Fruit fly (Drosophila melanogaster) whole organism, embryonic: Measurements from ENCODE around the gene CG31495.

Experiments used
- Atf3 ChIP-seq: fragments of 200-800 bp; sonication (Bioruptor generic); optimal IDR thresholded peaks from 3 replicates; lab custom pipeline; 2016; ENCODE audit warnings: missing biosample characterization, missing genetic modification characterization
- Blimp-1 ChIP-seq: fragments of 200-800 bp; sonication (Bioruptor generic); optimal IDR thresholded peaks from 3 replicates; lab custom pipeline; 2018; ENCODE audit warnings: missing biosample characterization, missing genetic modification characterization, mild to moderate bottlenecking, moderate library complexity, missing genetic modification reagents
- CG1024 ChIP-seq: fragments of 200-800 bp; sonication (Bioruptor generic); IDR thresholded peaks from 2 replicates; pipeline ENCODE4 v1.3.6; 2022; ENCODE audit warnings: missing biosample characterization, missing genetic modification characterization
- CG10267 ChIP-seq: fragments of 200-800 bp; sonication (Bioruptor generic); optimal IDR thresholded peaks from 2 replicates; lab custom pipeline; 2018; ENCODE audit warnings: missing biosample characterization, mild to moderate bottlenecking, missing genetic modification characterization, moderate library complexity
- CG10274 ChIP-seq: fragments of 200-800 bp; sonication (Bioruptor generic); optimal IDR thresholded peaks from 3 replicates; lab custom pipeline; 2017; ENCODE audit warnings: missing biosample characterization, mild to moderate bottlenecking, missing genetic modification characterization
- CG10431 ChIP-seq: fragments of 200-800 bp; sonication (Bioruptor generic); optimal IDR thresholded peaks from 3 replicates; lab custom pipeline; 2018; ENCODE audit warnings: missing biosample characterization, mild to moderate bottlenecking, missing genetic modification characterization
- CG10654 ChIP-seq: fragments of 200-800 bp; sonication (Bioruptor generic); optimal IDR thresholded peaks from 2 replicates; lab custom pipeline; 2016; ENCODE audit warnings: missing biosample characterization, missing genetic modification characterization
- CG11456 ChIP-seq: fragments of 200-800 bp; sonication (Bioruptor generic); IDR thresholded peaks from 3 replicates; pipeline ENCODE4 v1.3.6; 2022; ENCODE audit warnings: missing biosample characterization, missing genetic modification characterization
- CG13296 ChIP-seq: fragments of 200-800 bp; sonication (Bioruptor generic); optimal IDR thresholded peaks from 3 replicates; lab custom pipeline; 2018; ENCODE audit warnings: missing biosample characterization, mild to moderate bottlenecking, missing genetic modification characterization
- CG15601 ChIP-seq: fragments of 200-800 bp; sonication (Bioruptor generic); optimal IDR thresholded peaks from 3 replicates; lab custom pipeline; 2019; ENCODE audit warnings: missing biosample characterization, mild to moderate bottlenecking, missing genetic modification characterization, moderate library complexity
- CG16863 ChIP-seq: fragments of 200-800 bp; sonication (Bioruptor generic); optimal IDR thresholded peaks from 3 replicates; lab custom pipeline; 2016; ENCODE audit warnings: missing biosample characterization, missing genetic modification characterization
- CG17186 ChIP-seq: fragments of 200-800 bp; sonication (Bioruptor generic); optimal IDR thresholded peaks from 3 replicates; lab custom pipeline; 2017; ENCODE audit warnings: missing biosample characterization, missing genetic modification reagents, missing genetic modification characterization
- CG30431 ChIP-seq: fragments of 200-800 bp; sonication (Bioruptor generic); optimal IDR thresholded peaks from 2 replicates; lab custom pipeline; 2017; ENCODE audit warnings: missing biosample characterization, missing genetic modification characterization
- CG42726 ChIP-seq: fragments of 200-800 bp; sonication (Bioruptor generic); IDR thresholded peaks from 2 replicates; pipeline ENCODE4 v1.3.6; 2022; ENCODE audit warnings: missing biosample characterization, missing genetic modification characterization; ENCODE audit not compliant: partially characterized antibody
- CG6813 ChIP-seq: fragments of 200-800 bp; sonication (Bioruptor generic); optimal IDR thresholded peaks from 2 replicates; lab custom pipeline; 2017; ENCODE audit warnings: missing biosample characterization, missing genetic modification characterization, mild to moderate bottlenecking, moderate library complexity, missing genetic modification reagents
- CG6854 ChIP-seq: fragments of 200-800 bp; sonication (Bioruptor generic); optimal IDR thresholded peaks from 3 replicates; lab custom pipeline; 2017; ENCODE audit warnings: missing biosample characterization, mild to moderate bottlenecking, missing genetic modification characterization
- CG7839 ChIP-seq: fragments of 200-800 bp; sonication (Bioruptor generic); optimal IDR thresholded peaks from 3 replicates; lab custom pipeline; 2018; ENCODE audit warnings: missing biosample characterization, mild to moderate bottlenecking, missing genetic modification characterization, moderate library complexity
- CG7928 ChIP-seq: fragments of 200-800 bp; sonication (Bioruptor generic); optimal IDR thresholded peaks from 2 replicates; lab custom pipeline; 2017; ENCODE audit warnings: missing biosample characterization, mild to moderate bottlenecking, missing genetic modification characterization
- CG8281 ChIP-seq: fragments of 200-800 bp; sonication (Bioruptor generic); optimal IDR thresholded peaks from 2 replicates; lab custom pipeline; 2018; ENCODE audit warnings: missing biosample characterization, mild to moderate bottlenecking, missing genetic modification characterization, moderate library complexity
- CG9437 ChIP-seq: fragments of 200-800 bp; sonication (Bioruptor generic); optimal IDR thresholded peaks from 2 replicates; lab custom pipeline; 2018; ENCODE audit warnings: missing biosample characterization, mild to moderate bottlenecking, missing genetic modification characterization
- D19A ChIP-seq: fragments of 200-800 bp; optimal IDR thresholded peaks from 3 replicates; lab custom pipeline; 2019; ENCODE audit warnings: missing biosample characterization, mild to moderate bottlenecking, missing genetic modification characterization, moderate library complexity
- HLH4C ChIP-seq: fragments of 200-800 bp; sonication (Bioruptor generic); IDR thresholded peaks from 3 replicates; pipeline ENCODE4 v1.3.6; 2022; ENCODE audit warnings: missing biosample characterization, missing genetic modification characterization; ENCODE audit not compliant: partially characterized antibody
- HLHmδ ChIP-seq: fragments of 200-800 bp; sonication (Bioruptor generic); optimal IDR thresholded peaks from 2 replicates; lab custom pipeline; 2018; ENCODE audit warnings: missing biosample characterization, mild to moderate bottlenecking, missing genetic modification characterization, moderate library complexity
- MTF-1 ChIP-seq: fragments of 200-800 bp; sonication (Bioruptor generic); optimal IDR thresholded peaks from 2 replicates; lab custom pipeline; 2018; ENCODE audit warnings: missing biosample characterization, mild to moderate bottlenecking, missing genetic modification characterization, borderline replicate concordance
- Med ChIP-seq: fragments of 200-800 bp; sonication (Bioruptor generic); peaks from one replicate; lab custom pipeline; 2016; ENCODE audit warnings: missing biosample characterization, missing genetic modification characterization, mild to moderate bottlenecking, inconsistent platforms, moderate library complexity
- Mes4 ChIP-seq: fragments of 200-800 bp; sonication (Bioruptor generic); optimal IDR thresholded peaks from 2 replicates; lab custom pipeline; 2016; ENCODE audit warnings: missing biosample characterization, missing genetic modification characterization
- Nf-YC ChIP-seq: fragments of 200-800 bp; optimal IDR thresholded peaks from 3 replicates; lab custom pipeline; 2019; ENCODE audit warnings: missing biosample characterization, mild to moderate bottlenecking, missing genetic modification characterization, moderate library complexity
- Oli ChIP-seq: fragments of 200-800 bp; sonication (Bioruptor generic); optimal IDR thresholded peaks from 2 replicates; lab custom pipeline; 2018; ENCODE audit warnings: missing biosample characterization, mild to moderate bottlenecking, missing genetic modification characterization, moderate library complexity
- Pdp1 ChIP-seq, 2 experiments: fragments of 200-800 bp; sonication (Bioruptor generic); optimal IDR thresholded peaks; 3 replicates each; lab custom pipeline; 2016; ENCODE audit warnings: missing biosample characterization in 2 of 2, missing genetic modification characterization in 2 of 2, mild to moderate bottlenecking in 1 of 2, moderate library complexity in 1 of 2
- Poxn ChIP-seq: fragments of 200-800 bp; sonication (Bioruptor generic); IDR thresholded peaks from 2 replicates; pipeline ENCODE4 v1.3.6; 2022; ENCODE audit warnings: missing biosample characterization, missing genetic modification characterization
- Spps ChIP-seq: fragments of 200-800 bp; sonication (Bioruptor generic); optimal IDR thresholded peaks from 2 replicates; lab custom pipeline; 2018; ENCODE audit warnings: missing biosample characterization, mild to moderate bottlenecking, missing genetic modification characterization
- bcd ChIP-seq: fragments of 200-800 bp; sonication (Bioruptor generic); optimal IDR thresholded peaks from 2 replicates; lab custom pipeline; 2017; ENCODE audit warnings: missing biosample characterization, mild to moderate bottlenecking, missing genetic modification characterization
- cg ChIP-seq: fragments of 200-800 bp; sonication (Bioruptor generic); optimal IDR thresholded peaks from 3 replicates; lab custom pipeline; 2019; ENCODE audit warnings: missing biosample characterization, mild to moderate bottlenecking, missing genetic modification characterization, moderate library complexity
- chinmo ChIP-seq: fragments of 200-800 bp; sonication (Bioruptor generic); IDR thresholded peaks from 4 replicates; pipeline ENCODE4 v1.3.6; 2022; ENCODE audit warnings: missing biosample characterization, missing genetic modification characterization; ENCODE audit not compliant: partially characterized antibody
- da ChIP-seq: fragments of 200-800 bp; sonication (Bioruptor generic); optimal IDR thresholded peaks from 2 replicates; lab custom pipeline; 2016; ENCODE audit warnings: missing biosample characterization, missing genetic modification characterization
- dati ChIP-seq: fragments of 200-800 bp; sonication (Bioruptor generic); IDR thresholded peaks from 2 replicates; pipeline ENCODE4 v1.3.6; 2022; ENCODE audit warnings: missing biosample characterization, missing genetic modification characterization
- dimm ChIP-seq: fragments of 200-800 bp; sonication (Bioruptor generic); IDR thresholded peaks from 2 replicates; pipeline ENCODE4 v1.3.6; 2022; ENCODE audit warnings: missing biosample characterization, missing genetic modification characterization
- insv ChIP-seq, 2 experiments: fragments of 200-800 bp; sonication (Bioruptor generic); optimal IDR thresholded peaks; 3 replicates each; lab custom pipeline; 2016 to 2018; ENCODE audit warnings: missing biosample characterization in 2 of 2, missing genetic modification characterization in 2 of 2
- lilli ChIP-seq: fragments of 200-800 bp; sonication (Bioruptor generic); optimal IDR thresholded peaks from 3 replicates; lab custom pipeline; 2016; ENCODE audit warnings: missing biosample characterization, missing genetic modification characterization
- mld ChIP-seq: fragments of 200-800 bp; sonication (Bioruptor generic); IDR thresholded peaks from 3 replicates; pipeline ENCODE4 v1.3.6; 2022; ENCODE audit warnings: missing biosample characterization, missing genetic modification characterization; ENCODE audit not compliant: partially characterized antibody
- odd ChIP-seq: fragments of 200-800 bp; sonication (Bioruptor generic); optimal IDR thresholded peaks from 2 replicates; lab custom pipeline; 2017; ENCODE audit warnings: missing biosample characterization, mild to moderate bottlenecking, missing genetic modification characterization
- pum ChIP-seq: fragments of 200-800 bp; sonication (Bioruptor generic); optimal IDR thresholded peaks from 2 replicates; lab custom pipeline; 2016; ENCODE audit warnings: missing biosample characterization, missing genetic modification characterization
- sd ChIP-seq: fragments of 200-800 bp; sonication (Bioruptor generic); optimal IDR thresholded peaks from 3 replicates; lab custom pipeline; 2018; ENCODE audit warnings: missing biosample characterization, mild to moderate bottlenecking, missing genetic modification characterization, moderate library complexity
- shn ChIP-seq: fragments of 200-800 bp; sonication (Bioruptor generic); optimal IDR thresholded peaks from 3 replicates; lab custom pipeline; 2016; ENCODE audit warnings: missing biosample characterization, missing genetic modification characterization
- sqz ChIP-seq: fragments of 200-800 bp; sonication (Bioruptor generic); optimal IDR thresholded peaks from 3 replicates; lab custom pipeline; 2018; ENCODE audit warnings: missing biosample characterization, mild to moderate bottlenecking, missing genetic modification characterization
- sr ChIP-seq: fragments of 200-800 bp; sonication (Bioruptor generic); IDR thresholded peaks from 3 replicates; pipeline ENCODE4 v1.3.6; 2022; ENCODE audit warnings: missing biosample characterization, missing genetic modification characterization
- tll ChIP-seq, 2 experiments: fragments of 200-800 bp in 1 of 2; fragments of >200 bp in 1 of 2; sonication (Bioruptor generic) in 1 of 2; optimal IDR thresholded peaks; 2 replicates each; lab custom pipeline; 2017 to 2019; ENCODE audit warnings: missing biosample characterization in 2 of 2, missing genetic modification characterization in 2 of 2, mild to moderate bottlenecking in 1 of 2, moderate library complexity in 1 of 2
- wdn ChIP-seq: fragments of 200-800 bp; sonication (Bioruptor generic); IDR thresholded peaks from 2 replicates; pipeline ENCODE4 v1.3.6; 2022; ENCODE audit warnings: missing biosample characterization, missing genetic modification characterization

The CG31495 gene

dm6 chr3R:13802057-13802817 lies 37.5 kb downstream of the CG31495 start (continued):
- TF ChIP-seq wdn (GFP tag; lab: Robert Waterston, UW), result no peak
- no peak for TF ChIP-seq CG1024 (GFP tag; lab: Robert Waterston, UW)
- no peak for TF ChIP-seq Mes4 (GFP tag; lab: Kevin White, UChicago)
- no peak for TF ChIP-seq Oli
- no peak for TF ChIP-seq CG6854
- TF ChIP-seq chinmo, result 0 out of 4 replicates have a peak, but pooled peaks have one; percentile 31
- peak; percentile 37 for TF ChIP-seq HLHmδ (GFP tag; lab: Kevin White, UChicago)
- no peak for TF ChIP-seq lilli
- TF ChIP-seq Poxn (GFP tag; lab: Robert Waterston, UW), result no peak
- peak in 1 of 2 experiments; percentile 30 for TF ChIP-seq insv (GFP tag; optimal IDR thresholded peaks at IDR 0.05; lab: Kevin White, UChicago)
- no peak for TF ChIP-seq CG9437 (GFP tag; lab: Kevin White, UChicago)
- no peak for TF ChIP-seq shn (GFP tag; lab: Kevin White, UChicago)
- TF ChIP-seq CG10274 (GFP tag; lab: Kevin White, UChicago), result no peak
- no peak for TF ChIP-seq pum (GFP tag; lab: Kevin White, UChicago)
- TF ChIP-seq CG7839, result no peak
- TF ChIP-seq MTF-1 (GFP tag; lab: Kevin White, UChicago), result no peak
- peak; percentile 65 for TF ChIP-seq CG13296 (GFP tag; lab: Kevin White, UChicago)
- peak; percentile 25 for TF ChIP-seq CG6813 (GFP tag; lab: Kevin White, UChicago)
- TF ChIP-seq D19A (tag; lab: Kevin White, UChicago), result no peak
- TF ChIP-seq CG10431, result no peak
- TF ChIP-seq da, result no peak
- no peak for TF ChIP-seq CG7928 (GFP tag; lab: Kevin White, UChicago)
- no peak for TF ChIP-seq Blimp-1 (GFP tag; lab: Kevin White, UChicago)
- no peak for TF ChIP-seq CG10267
- no peak for TF ChIP-seq Pdp1 (GFP tag; optimal IDR thresholded peaks at IDR 0.05; lab: Kevin White, UChicago)
- TF ChIP-seq CG15601, result no peak
- no peak for TF ChIP-seq Nf-YC
- TF ChIP-seq CG17186 (GFP tag; lab: Kevin White, UChicago), result no peak
- TF ChIP-seq Spps (tag; lab: Kevin White, UChicago), result no peak
- TF ChIP-seq bcd, result no peak
- no peak for TF ChIP-seq tll (GFP tag; optimal IDR thresholded peaks at IDR 0.05; lab: Kevin White, UChicago)
- peak; percentile 17 for TF ChIP-seq Atf3 (GFP tag; lab: Kevin White, UChicago)
- no peak for TF ChIP-seq cg (GFP tag; lab: Kevin White, UChicago)
- TF ChIP-seq dati, result no peak
- no peak for TF ChIP-seq CG10654 (GFP tag; lab: Kevin White, UChicago)
- TF ChIP-seq mld (GFP tag; lab: Robert Waterston, UW), result no peak

dm6 chr3R:13801184-13802056 lies 38.3 kb downstream of the CG31495 start:
- TF ChIP-seq CG8281 (tag; lab: Kevin White, UChicago), result peak; percentile 19
- TF ChIP-seq odd, result no peak
- no peak for TF ChIP-seq HLH4C
- peak; percentile 98 for TF ChIP-seq sd
- TF ChIP-seq CG11456 (GFP tag; lab: Robert Waterston, UW), result no peak
- TF ChIP-seq Med, result peak; percentile 51
- peak; percentile 86 for TF ChIP-seq sqz (GFP tag; lab: Kevin White, UChicago)
- no peak for TF ChIP-seq CG30431 (GFP tag; lab: Kevin White, UChicago)
- peak; percentile 48; the same call in 1 of the 3 replicates for TF ChIP-seq sr
- no peak for TF ChIP-seq CG16863 (GFP tag; lab: Kevin White, UChicago)
- TF ChIP-seq dimm, result no peak
- TF ChIP-seq CG42726 (GFP tag; lab: Robert Waterston, UW), result no peak
